Worm (Caenorhabditis elegans) whole organism, L1 larva: ENCODE measurements around the gene F58B4.3.

Experiments
- F16B12.6 ChIP-seq: fragments of 150-350 bp; optimal IDR thresholded peaks from 2 replicates; lab custom pipeline; 2014; ENCODE audit warnings: missing biosample characterization, missing genetic modification characterization
- Y116A8C.19 ChIP-seq: sonication (generic microtip); optimal IDR thresholded peaks from 2 replicates; lab custom pipeline; 2016; ENCODE audit warnings: missing compliant biosample characterization, missing genetic modification characterization, borderline replicate concordance
- alr-1 ChIP-seq: fragments of 200-800 bp; sonication (Bioruptor generic); optimal IDR thresholded peaks from 2 replicates; lab custom pipeline; 2018; ENCODE audit warnings: borderline replicate concordance, mild to moderate bottlenecking, missing genetic modification characterization, missing compliant biosample characterization
- aly-2 ChIP-seq: fragments of 150-350 bp; optimal IDR thresholded peaks from 2 replicates; lab custom pipeline; 2014; ENCODE audit warnings: missing biosample characterization, missing genetic modification characterization
- blmp-1 ChIP-seq: fragments of 150-350 bp; optimal IDR thresholded peaks from 2 replicates; lab custom pipeline; 2014; ENCODE audit warnings: missing biosample characterization, missing genetic modification characterization
- ceh-63 ChIP-seq: fragments of 200-800 bp; sonication (Bioruptor generic); optimal IDR thresholded peaks from 2 replicates; lab custom pipeline; 2018; ENCODE audit warnings: mild to moderate bottlenecking, missing genetic modification characterization, missing compliant biosample characterization
- ceh-82 ChIP-seq, 3 experiments: fragments of 150-350 bp in 1 of 3; sonication (generic microtip) in 2 of 3; optimal IDR thresholded peaks; 2 replicates each; lab custom pipeline; 2014 to 2017; ENCODE audit warnings: missing biosample characterization in 3 of 3, missing genetic modification characterization in 3 of 3
- ceh-88 ChIP-seq: fragments of 200-800 bp; sonication (Bioruptor generic); IDR thresholded peaks from 2 replicates; pipeline ENCODE4 v1.3.6; 2022; ENCODE audit warnings: missing genetic modification characterization, missing compliant biosample characterization
- dpl-1 ChIP-seq, 3 experiments: fragments of 150-350 bp in 2 of 3; sonication (generic microtip) in 1 of 3; optimal IDR thresholded peaks; 2 replicates each; lab custom pipeline; 2014 to 2017; ENCODE audit warnings: missing biosample characterization in 3 of 3, missing genetic modification characterization in 3 of 3, missing genetic modification reagents in 3 of 3
- dsc-1 ChIP-seq: sonication (generic microtip); optimal IDR thresholded peaks from 2 replicates; lab custom pipeline; 2016; ENCODE audit warnings: mild to moderate bottlenecking, missing genetic modification characterization, missing compliant biosample characterization
- efl-1 ChIP-seq, 4 experiments: fragments of 150-350 bp; optimal IDR thresholded peaks in 3 of 4; peaks in 1 of 4; 1 replicate in 1 of 4; 2 replicates in 3 of 4; lab custom pipeline; 2014; ENCODE audit warnings: missing biosample characterization in 2 of 4, missing genetic modification characterization in 2 of 4, missing genetic modification reagents in 2 of 4
- efl-3 ChIP-seq: fragments of 200-800 bp; sonication (Bioruptor generic); optimal IDR thresholded peaks from 2 replicates; lab custom pipeline; 2018; ENCODE audit warnings: mild to moderate bottlenecking, missing genetic modification characterization, missing compliant biosample characterization
- elt-2 ChIP-seq: sonication (generic microtip); optimal IDR thresholded peaks from 2 replicates; lab custom pipeline; 2016; ENCODE audit warnings: missing genetic modification characterization, mild to moderate bottlenecking, inconsistent platforms, missing compliant biosample characterization, missing genetic modification reagents
- ets-5 ChIP-seq: fragments of 200-800 bp; sonication (Bioruptor generic); IDR thresholded peaks from 2 replicates; pipeline ENCODE4 v1.3.6; 2022; ENCODE audit warnings: missing genetic modification characterization, missing compliant biosample characterization
- fkh-4 ChIP-seq: sonication (generic microtip); optimal IDR thresholded peaks from 2 replicates; lab custom pipeline; 2016; ENCODE audit warnings: missing compliant biosample characterization, missing genetic modification characterization, borderline replicate concordance
- fos-1 ChIP-seq: fragments of 150-350 bp; optimal IDR thresholded peaks from 2 replicates; lab custom pipeline; 2014; ENCODE audit warnings: missing biosample characterization, missing genetic modification characterization
- hlh-4 ChIP-seq: sonication (generic microtip); optimal IDR thresholded peaks from 2 replicates; lab custom pipeline; 2016; ENCODE audit warnings: mild to moderate bottlenecking, missing genetic modification characterization, missing compliant biosample characterization
- hpl-2 ChIP-seq: fragments of 150-350 bp; optimal IDR thresholded peaks from 2 replicates; lab custom pipeline; 2014; ENCODE audit warnings: missing biosample characterization, missing genetic modification reagents, missing genetic modification characterization
- isw-1 ChIP-seq: fragments of 200-800 bp; sonication (Bioruptor generic); IDR thresholded peaks from 2 replicates; pipeline ENCODE4 v1.3.6; 2022; ENCODE audit warnings: missing genetic modification characterization, missing compliant biosample characterization
- jun-1 ChIP-seq: fragments of 150-350 bp; optimal IDR thresholded peaks from 2 replicates; lab custom pipeline; 2014; ENCODE audit warnings: missing biosample characterization, missing genetic modification reagents, missing genetic modification characterization
- lin-13 ChIP-seq: fragments of 150-350 bp; optimal IDR thresholded peaks from 2 replicates; lab custom pipeline; 2014; ENCODE audit warnings: missing biosample characterization, missing genetic modification reagents, missing genetic modification characterization
- lin-14 ChIP-seq: fragments of 200-800 bp; sonication (Bioruptor generic); optimal IDR thresholded peaks from 2 replicates; lab custom pipeline; 2018; ENCODE audit warnings: mild to moderate bottlenecking, missing genetic modification characterization, moderate library complexity, missing compliant biosample characterization
- lin-15B ChIP-seq: fragments of 150-350 bp; sonication (generic microtip); optimal IDR thresholded peaks from 3 replicates; lab custom pipeline; 2014; ENCODE audit warnings: missing biosample characterization, missing genetic modification characterization
- lin-35 ChIP-seq, 2 experiments: fragments of 150-350 bp; optimal IDR thresholded peaks; 2 replicates each; lab custom pipeline; 2014; ENCODE audit warnings: missing biosample characterization in 2 of 2, missing genetic modification characterization in 2 of 2, missing genetic modification reagents in 2 of 2
- lin-39 ChIP-seq: fragments of 150-350 bp; optimal IDR thresholded peaks from 2 replicates; lab custom pipeline; 2014; ENCODE audit warnings: missing biosample characterization, missing genetic modification reagents, missing genetic modification characterization
- lir-3 ChIP-seq: sonication (generic microtip); optimal IDR thresholded peaks from 2 replicates; lab custom pipeline; 2016; ENCODE audit warnings: mild to moderate bottlenecking, missing genetic modification characterization, moderate library complexity, missing compliant biosample characterization; ENCODE audit not compliant: poor library complexity
- lsy-2 ChIP-seq, 2 experiments: fragments of 150-350 bp; optimal IDR thresholded peaks; 2 replicates each; lab custom pipeline; 2014; ENCODE audit warnings: missing biosample characterization in 2 of 2, missing genetic modification characterization in 2 of 2
- mdl-1 ChIP-seq, 2 experiments: fragments of 150-350 bp; optimal IDR thresholded peaks; 2 replicates each; lab custom pipeline; 2014 to 2017; ENCODE audit warnings: missing biosample characterization in 2 of 2, missing genetic modification characterization in 2 of 2, inconsistent platforms in 1 of 2
- mef-2 ChIP-seq: fragments of 150-350 bp; optimal IDR thresholded peaks from 2 replicates; lab custom pipeline; 2014; ENCODE audit warnings: missing biosample characterization, missing genetic modification characterization
- mep-1 ChIP-seq: fragments of 150-350 bp; optimal IDR thresholded peaks from 2 replicates; lab custom pipeline; 2014; ENCODE audit warnings: missing biosample characterization, missing genetic modification characterization
- nhr-12 ChIP-seq: sonication (generic microtip); optimal IDR thresholded peaks from 2 replicates; lab custom pipeline; 2017; ENCODE audit warnings: missing biosample characterization, missing genetic modification characterization
- nhr-19 ChIP-seq: fragments of 200-800 bp; sonication (Bioruptor generic); conservative IDR thresholded peaks from 2 replicates; pipeline ENCODE4 v1.3.6; 2022; ENCODE audit warnings: missing genetic modification characterization, missing compliant biosample characterization
- nhr-237 ChIP-seq: fragments of 150-350 bp; optimal IDR thresholded peaks from 2 replicates; lab custom pipeline; 2014; ENCODE audit warnings: missing biosample characterization, missing genetic modification characterization
- nhr-47 ChIP-seq: sonication (generic microtip); optimal IDR thresholded peaks from 2 replicates; lab custom pipeline; 2016; ENCODE audit warnings: mild to moderate bottlenecking, missing genetic modification characterization, moderate library complexity, missing compliant biosample characterization
- nhr-71 ChIP-seq: sonication (generic microtip); optimal IDR thresholded peaks from 2 replicates; lab custom pipeline; 2016; ENCODE audit warnings: mild to moderate bottlenecking, missing genetic modification characterization, moderate library complexity, missing compliant biosample characterization
- nhr-77 ChIP-seq: fragments of 150-350 bp; optimal IDR thresholded peaks from 2 replicates; lab custom pipeline; 2014; ENCODE audit warnings: missing biosample characterization, missing genetic modification characterization
- nhr-84 ChIP-seq: sonication (generic microtip); optimal IDR thresholded peaks from 2 replicates; lab custom pipeline; 2017; ENCODE audit warnings: missing biosample characterization, missing genetic modification characterization
- nhr-85 ChIP-seq: sonication (generic microtip); peaks from one replicate; lab custom pipeline; 2016; ENCODE audit warnings: missing genetic modification characterization, inconsistent platforms, missing compliant biosample characterization
- nhr-90 ChIP-seq: sonication (generic microtip); optimal IDR thresholded peaks from 2 replicates; lab custom pipeline; 2016; ENCODE audit warnings: mild to moderate bottlenecking, missing genetic modification characterization, missing compliant biosample characterization; ENCODE audit not compliant: poor library complexity
- pag-3 ChIP-seq: sonication (generic microtip); optimal IDR thresholded peaks from 2 replicates; lab custom pipeline; 2017; ENCODE audit warnings: missing genetic modification characterization, mild to moderate bottlenecking, missing compliant biosample characterization, antibody characterized with exemption, borderline replicate concordance; ENCODE audit not compliant: insufficient read depth
- pqm-1 ChIP-seq: sonication (generic microtip); optimal IDR thresholded peaks from 3 replicates; lab custom pipeline; 2017; ENCODE audit warnings: missing biosample characterization, missing genetic modification characterization
- snu-23 ChIP-seq: sonication (generic microtip); optimal IDR thresholded peaks from 2 replicates; lab custom pipeline; 2016; ENCODE audit warnings: missing genetic modification characterization, missing compliant biosample characterization
- sox-4 ChIP-seq: sonication (generic microtip); optimal IDR thresholded peaks from 2 replicates; lab custom pipeline; 2016; ENCODE audit warnings: missing genetic modification characterization, missing compliant biosample characterization
- sptf-1 ChIP-seq: fragments of 150-350 bp; optimal IDR thresholded peaks from 2 replicates; lab custom pipeline; 2014; ENCODE audit warnings: missing biosample characterization, missing genetic modification characterization
- swsn-7 ChIP-seq: sonication (generic microtip); optimal IDR thresholded peaks from 2 replicates; lab custom pipeline; 2016; ENCODE audit warnings: missing genetic modification characterization, missing compliant biosample characterization
- unc-130 ChIP-seq: fragments of 150-350 bp; optimal IDR thresholded peaks from 2 replicates; lab custom pipeline; 2017; ENCODE audit warnings: missing biosample characterization, missing genetic modification characterization, inconsistent platforms
- unc-30 ChIP-seq: sonication (generic microtip); optimal IDR thresholded peaks from 2 replicates; lab custom pipeline; 2017; ENCODE audit warnings: missing biosample characterization, missing genetic modification characterization
- unc-62 ChIP-seq: fragments of 150-350 bp; optimal IDR thresholded peaks from 2 replicates; lab custom pipeline; 2014; ENCODE audit warnings: missing biosample characterization, missing genetic modification reagents, missing genetic modification characterization
- unc-86 ChIP-seq: sonication (generic microtip); optimal IDR thresholded peaks from 2 replicates; lab custom pipeline; 2016; ENCODE audit warnings: missing genetic modification characterization, missing compliant biosample characterization
- xbp-1 ChIP-seq: sonication (generic microtip); optimal IDR thresholded peaks from 2 replicates; lab custom pipeline; 2016; ENCODE audit warnings: missing genetic modification characterization, missing compliant biosample characterization
- ztf-11 ChIP-seq, 2 experiments: sonication (generic microtip); optimal IDR thresholded peaks; 2 replicates each; lab custom pipeline; 2016 to 2017; ENCODE audit warnings: missing genetic modification characterization in 2 of 2, missing biosample characterization in 1 of 2, missing compliant biosample characterization in 1 of 2
- ztf-4 ChIP-seq: fragments of 150-350 bp; optimal IDR thresholded peaks from 2 replicates; lab custom pipeline; 2014; ENCODE audit warnings: missing biosample characterization, missing genetic modification characterization

F58B4.3 gene

ce11 chrV:10965501-10965900, 35.9 kb downstream of the F58B4.3 start, which contains the start of the genes ctf-4 and eef-1G (continued):
- TF ChIP-seq dpl-1 (GFP tag; optimal IDR thresholded peaks at IDR 0.05; lab: Kevin White, UChicago) (peak; percentile 95 to 96 (median 95)), lin-35 (GFP tag; optimal IDR thresholded peaks at IDR 0.05; lab: Kevin White, UChicago) (peak; percentile 97 to 99), nhr-47 (peak; percentile 96), ceh-82 (tag; optimal IDR thresholded peaks at IDR 0.05; lab: Kevin White, UChicago) (peak; percentile 88 to 98 (median 94)), nhr-19 (GFP tag; lab: Robert Waterston, UW) (peak; percentile 99), lsy-2 (tag; optimal IDR thresholded peaks at IDR 0.05; lab: Kevin White, UChicago) (peak; percentile 94 to 97), blmp-1 (peak; percentile 92), xbp-1 (tag; lab: Kevin White, UChicago) (peak; percentile 96), efl-3 (no peak), nhr-90 (peak; percentile 96), lin-13 (GFP tag; lab: Kevin White, UChicago) (peak; percentile 95), lir-3 (tag; lab: Kevin White, UChicago) (peak; percentile 81), pag-3 (tag; lab: Kevin White, UChicago) (no peak), efl-1 (optimal IDR thresholded peaks at IDR 0.05; lab: Kevin White, UChicago) (peak; percentile 96 to 99), efl-1 (GFP tag; optimal IDR thresholded peaks at IDR 0.05 in 1 of 2; lab: Kevin White, UChicago) (peak; percentile 94 to 99), fos-1 (peak; percentile 93), unc-130 (tag; lab: Kevin White, UChicago) (peak; percentile 99), nhr-71 (tag; lab: Kevin White, UChicago) (peak; percentile 98), nhr-84 (no peak), jun-1 (peak; percentile 91), ztf-11 (tag; optimal IDR thresholded peaks at IDR 0.05; lab: Kevin White, UChicago) (peak in 1 of 2 experiments; percentile 67), mef-2 (tag; lab: Kevin White, UChicago) (peak; percentile 48), nhr-237 (tag; lab: Kevin White, UChicago) (peak; percentile 89), lin-39 (tag; lab: Kevin White, UChicago) (peak; percentile 82), isw-1 (GFP tag; lab: Robert Waterston, UW) (peak; percentile 94), lin-15B (tag; lab: Kevin White, UChicago) (peak; percentile 92), Y116A8C.19 (tag; lab: Kevin White, UChicago) (no peak), unc-30 (tag; lab: Kevin White, UChicago) (no peak), aly-2 (peak; percentile 70), dsc-1 (tag; lab: Kevin White, UChicago) (peak; percentile 95), ztf-4 (peak; percentile 93), alr-1 (tag; lab: Kevin White, UChicago) (no peak), snu-23 (GFP tag; lab: Kevin White, UChicago) (peak; percentile 98), sox-4 (tag; lab: Kevin White, UChicago) (peak; percentile 86), ets-5 (GFP tag; lab: Robert Waterston, UW) (no peak), lin-14 (GFP tag; lab: Kevin White, UChicago) (peak; percentile 99), hpl-2 (GFP tag; lab: Kevin White, UChicago) (peak; percentile 89), F16B12.6 (tag; lab: Kevin White, UChicago) (peak; percentile 68), pqm-1 (tag; lab: Kevin White, UChicago) (no peak), hlh-4 (tag; lab: Kevin White, UChicago) (no peak), nhr-85 (tag; lab: Kevin White, UChicago) (peak; percentile 98), unc-62 (GFP tag; lab: Kevin White, UChicago) (no peak), elt-2 (tag; lab: Kevin White, UChicago) (peak; percentile 92), mdl-1 (tag; optimal IDR thresholded peaks at IDR 0.05; lab: Kevin White, UChicago) (peak in 1 of 2 experiments; percentile 93), nhr-12 (tag; lab: Kevin White, UChicago) (no peak), swsn-7 (peak; percentile 95), ceh-63 (GFP tag; lab: Kevin White, UChicago) (no peak), sptf-1 (tag; lab: Kevin White, UChicago) (no peak), ceh-88 (peak; percentile 85), fkh-4 (tag; lab: Kevin White, UChicago) (peak; percentile 67), unc-86 (peak; percentile 91), nhr-77 (tag; lab: Kevin White, UChicago) (peak; percentile 96), mep-1 (peak; percentile 98)
